Worm (Caenorhabditis elegans) whole organism, L1 larva: ENCODE data around the gene F40H3.1.

ENCODE experiments used
- C04F5.9 ChIP-seq: sonication (generic microtip); optimal IDR thresholded peaks from 2 replicates; lab custom pipeline; 2016; ENCODE audit warnings: missing genetic modification characterization, missing compliant biosample characterization
- C16A3.4 ChIP-seq: fragments of 150-350 bp; optimal IDR thresholded peaks from 2 replicates; lab custom pipeline; 2014; ENCODE audit warnings: missing biosample characterization, missing genetic modification characterization
- C34B4.2 ChIP-seq: sonication (generic microtip); optimal IDR thresholded peaks from 2 replicates; lab custom pipeline; 2017; ENCODE audit warnings: mild to moderate bottlenecking, missing genetic modification characterization, missing compliant biosample characterization
- blmp-1 ChIP-seq: fragments of 150-350 bp; optimal IDR thresholded peaks from 2 replicates; lab custom pipeline; 2014; ENCODE audit warnings: missing biosample characterization, missing genetic modification characterization
- ceh-88 ChIP-seq: fragments of 200-800 bp; sonication (Bioruptor generic); IDR thresholded peaks from 2 replicates; pipeline ENCODE4 v1.3.6; 2022; ENCODE audit warnings: missing genetic modification characterization, missing compliant biosample characterization
- egl-13 ChIP-seq: sonication (generic microtip); optimal IDR thresholded peaks from 2 replicates; lab custom pipeline; 2016; ENCODE audit warnings: missing genotype, missing genetic modification reagents, missing genetic modification characterization, missing compliant biosample characterization
- elt-3 ChIP-seq, 6 experiments: fragments of 150-350 bp in 1 of 6; sonication (generic microtip); optimal IDR thresholded peaks; 2 replicates each; lab custom pipeline; 2017 to 2018; ENCODE audit warnings: missing biosample characterization in 6 of 6, missing genetic modification characterization in 6 of 6, inconsistent platforms in 1 of 6
- hpl-2 ChIP-seq: fragments of 150-350 bp; optimal IDR thresholded peaks from 2 replicates; lab custom pipeline; 2014; ENCODE audit warnings: missing biosample characterization, missing genetic modification reagents, missing genetic modification characterization
- lin-13 ChIP-seq: fragments of 150-350 bp; optimal IDR thresholded peaks from 2 replicates; lab custom pipeline; 2014; ENCODE audit warnings: missing biosample characterization, missing genetic modification reagents, missing genetic modification characterization
- lin-14 ChIP-seq: fragments of 200-800 bp; sonication (Bioruptor generic); optimal IDR thresholded peaks from 2 replicates; lab custom pipeline; 2018; ENCODE audit warnings: mild to moderate bottlenecking, missing genetic modification characterization, moderate library complexity, missing compliant biosample characterization
- lin-15B ChIP-seq: fragments of 150-350 bp; sonication (generic microtip); optimal IDR thresholded peaks from 3 replicates; lab custom pipeline; 2014; ENCODE audit warnings: missing biosample characterization, missing genetic modification characterization
- lir-3 ChIP-seq: sonication (generic microtip); optimal IDR thresholded peaks from 2 replicates; lab custom pipeline; 2016; ENCODE audit warnings: mild to moderate bottlenecking, missing genetic modification characterization, moderate library complexity, missing compliant biosample characterization; ENCODE audit not compliant: poor library complexity
- lsy-2 ChIP-seq, 2 experiments: fragments of 150-350 bp; optimal IDR thresholded peaks; 2 replicates each; lab custom pipeline; 2014; ENCODE audit warnings: missing biosample characterization in 2 of 2, missing genetic modification characterization in 2 of 2
- mef-2 ChIP-seq: fragments of 150-350 bp; optimal IDR thresholded peaks from 2 replicates; lab custom pipeline; 2014; ENCODE audit warnings: missing biosample characterization, missing genetic modification characterization
- mep-1 ChIP-seq: fragments of 150-350 bp; optimal IDR thresholded peaks from 2 replicates; lab custom pipeline; 2014; ENCODE audit warnings: missing biosample characterization, missing genetic modification characterization
- nhr-11 ChIP-seq: fragments of 150-350 bp; optimal IDR thresholded peaks from 2 replicates; lab custom pipeline; 2014; ENCODE audit warnings: missing biosample characterization, missing genetic modification characterization
- nhr-71 ChIP-seq: sonication (generic microtip); optimal IDR thresholded peaks from 2 replicates; lab custom pipeline; 2016; ENCODE audit warnings: mild to moderate bottlenecking, missing genetic modification characterization, moderate library complexity, missing compliant biosample characterization
- nhr-85 ChIP-seq: sonication (generic microtip); peaks from one replicate; lab custom pipeline; 2016; ENCODE audit warnings: missing genetic modification characterization, inconsistent platforms, missing compliant biosample characterization
- nhr-90 ChIP-seq: sonication (generic microtip); optimal IDR thresholded peaks from 2 replicates; lab custom pipeline; 2016; ENCODE audit warnings: mild to moderate bottlenecking, missing genetic modification characterization, missing compliant biosample characterization; ENCODE audit not compliant: poor library complexity
- pag-3 ChIP-seq: sonication (generic microtip); optimal IDR thresholded peaks from 2 replicates; lab custom pipeline; 2017; ENCODE audit warnings: missing genetic modification characterization, mild to moderate bottlenecking, missing compliant biosample characterization, antibody characterized with exemption, borderline replicate concordance; ENCODE audit not compliant: insufficient read depth
- rnt-1 ChIP-seq: sonication (generic microtip); optimal IDR thresholded peaks from 2 replicates; lab custom pipeline; 2016; ENCODE audit warnings: mild to moderate bottlenecking, missing genetic modification characterization, moderate library complexity, missing compliant biosample characterization
- sptf-1 ChIP-seq: fragments of 150-350 bp; optimal IDR thresholded peaks from 2 replicates; lab custom pipeline; 2014; ENCODE audit warnings: missing biosample characterization, missing genetic modification characterization
- tlp-1 ChIP-seq: fragments of 150-350 bp; optimal IDR thresholded peaks from 2 replicates; lab custom pipeline; 2014; ENCODE audit warnings: missing biosample characterization, missing genetic modification characterization
- unc-130 ChIP-seq: fragments of 150-350 bp; optimal IDR thresholded peaks from 2 replicates; lab custom pipeline; 2017; ENCODE audit warnings: missing biosample characterization, missing genetic modification characterization, inconsistent platforms
- unc-30 ChIP-seq: sonication (generic microtip); optimal IDR thresholded peaks from 2 replicates; lab custom pipeline; 2017; ENCODE audit warnings: missing biosample characterization, missing genetic modification characterization
- unc-86 ChIP-seq: sonication (generic microtip); optimal IDR thresholded peaks from 2 replicates; lab custom pipeline; 2016; ENCODE audit warnings: missing genetic modification characterization, missing compliant biosample characterization
- vab-15 ChIP-seq: sonication (generic microtip); optimal IDR thresholded peaks from 2 replicates; lab custom pipeline; 2017; ENCODE audit warnings: missing genotype, mild to moderate bottlenecking, missing genetic modification characterization, missing compliant biosample characterization
- ztf-11 ChIP-seq, 2 experiments: sonication (generic microtip); optimal IDR thresholded peaks; 2 replicates each; lab custom pipeline; 2016 to 2017; ENCODE audit warnings: missing genetic modification characterization in 2 of 2, missing biosample characterization in 1 of 2, missing compliant biosample characterization in 1 of 2
- ztf-4 ChIP-seq: fragments of 150-350 bp; optimal IDR thresholded peaks from 2 replicates; lab custom pipeline; 2014; ENCODE audit warnings: missing biosample characterization, missing genetic modification characterization

The F40H3.1 gene

DNA sequence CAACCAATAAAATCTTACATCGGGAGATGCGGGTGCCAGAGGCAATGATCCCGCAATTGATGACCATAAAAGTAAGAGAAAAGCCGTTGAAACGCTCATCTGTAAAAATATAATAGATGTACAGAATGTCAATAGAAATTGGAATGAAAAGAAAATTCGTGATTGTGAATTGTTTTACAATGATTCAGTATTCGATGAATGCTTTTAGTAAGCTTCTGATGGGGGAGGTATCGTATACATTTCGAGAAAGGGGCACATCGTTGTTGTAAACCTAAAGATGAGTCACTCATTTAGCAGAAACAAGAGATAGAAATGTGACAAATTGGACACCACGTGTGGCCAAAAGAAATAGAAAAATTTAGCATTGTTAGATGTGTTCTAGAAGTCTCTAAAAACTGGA is 42.9 kb downstream of the F40H3.1 start, which contains the start of gene C30B5.6:
TSS of gene C30B5.6 (minus strand) at position 101 of the 400 bp plus-strand sequence.
- TF ChIP-seq vab-15 (tag; lab: Kevin White, UChicago) = no peak
- no peak for TF ChIP-seq ztf-11 (tag; optimal IDR thresholded peaks at IDR 0.05; lab: Kevin White, UChicago)
- no peak for TF ChIP-seq unc-86 (tag; lab: Kevin White, UChicago)
- no peak for TF ChIP-seq nhr-11
- TF ChIP-seq unc-30 (tag; lab: Kevin White, UChicago) = no peak
- TF ChIP-seq nhr-71 (tag; lab: Kevin White, UChicago) = no peak
- TF ChIP-seq ztf-4 (tag; lab: Kevin White, UChicago) = no peak
- no peak for TF ChIP-seq tlp-1 (tag; lab: Kevin White, UChicago)
- TF ChIP-seq rnt-1 (tag; lab: Kevin White, UChicago) = no peak
- no peak for TF ChIP-seq mep-1
- no peak for TF ChIP-seq lir-3 (tag; lab: Kevin White, UChicago)
- no peak for TF ChIP-seq nhr-90
- TF ChIP-seq pag-3 (tag; lab: Kevin White, UChicago) = no peak

DNA sequence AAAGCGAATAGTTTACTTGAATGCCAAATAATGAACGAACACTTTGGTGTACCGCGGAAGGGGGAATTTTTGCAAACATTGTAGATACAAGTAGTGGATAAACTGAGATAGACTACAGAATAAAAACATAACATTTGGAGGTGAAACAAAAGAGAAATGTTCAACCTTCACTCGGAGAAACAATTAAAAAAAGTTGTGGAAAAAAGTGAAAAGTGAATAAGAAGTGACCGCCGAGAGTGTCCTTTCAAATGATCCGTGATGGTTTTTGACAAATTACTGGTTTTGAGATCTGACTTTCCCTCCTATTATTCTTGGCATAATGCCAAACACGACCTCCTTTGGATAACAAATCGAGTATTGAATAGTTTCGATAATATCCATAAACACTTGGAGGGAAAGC is 44.1 kb downstream of the F40H3.1 start:
- no peak for TF ChIP-seq lin-13 (GFP tag; lab: Kevin White, UChicago)
- no peak for TF ChIP-seq lin-14
- peak; percentile 57 for TF ChIP-seq nhr-85 (tag; lab: Kevin White, UChicago)
- peak; percentile 81 for TF ChIP-seq blmp-1

DNA sequence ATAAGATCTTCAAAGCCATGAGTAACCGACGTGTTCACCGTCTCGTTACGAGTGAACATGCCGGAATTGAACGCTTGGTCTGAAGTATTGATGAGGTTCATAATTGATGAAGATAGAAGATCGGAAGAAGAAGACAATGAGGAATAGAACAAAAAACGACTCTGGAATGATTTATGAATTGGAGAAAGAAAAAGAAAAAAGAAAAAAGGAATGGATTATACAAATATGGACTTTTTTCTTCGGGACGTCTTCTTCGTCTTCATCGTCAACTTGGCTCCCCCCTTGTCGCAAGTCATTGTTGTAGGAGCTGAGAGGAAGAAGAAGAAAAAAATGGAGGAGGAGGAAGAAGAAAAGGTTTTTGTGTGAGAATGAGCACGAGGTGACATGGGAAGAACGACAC is 47.4 kb downstream of the F40H3.1 start, which contains the start of gene srsy-2:
TSS of gene srsy-2 (minus strand) at position 101 of the 400 bp plus-strand sequence.
- TF ChIP-seq C04F5.9 (no peak), sptf-1 (tag; lab: Kevin White, UChicago) (no peak), lin-14 (peak; percentile 36), ceh-88 (GFP tag; lab: Robert Waterston, UW) (no peak), mef-2 (tag; lab: Kevin White, UChicago) (no peak), hpl-2 (GFP tag; lab: Kevin White, UChicago) (no peak), unc-86 (tag; lab: Kevin White, UChicago) (peak; percentile 15), mep-1 (no peak), lin-15B (no peak), lsy-2 (tag; optimal IDR thresholded peaks at IDR 0.05; lab: Kevin White, UChicago) (no peak)
- TF ChIP-seq, all 84 proteins: peak for 2

DNA sequence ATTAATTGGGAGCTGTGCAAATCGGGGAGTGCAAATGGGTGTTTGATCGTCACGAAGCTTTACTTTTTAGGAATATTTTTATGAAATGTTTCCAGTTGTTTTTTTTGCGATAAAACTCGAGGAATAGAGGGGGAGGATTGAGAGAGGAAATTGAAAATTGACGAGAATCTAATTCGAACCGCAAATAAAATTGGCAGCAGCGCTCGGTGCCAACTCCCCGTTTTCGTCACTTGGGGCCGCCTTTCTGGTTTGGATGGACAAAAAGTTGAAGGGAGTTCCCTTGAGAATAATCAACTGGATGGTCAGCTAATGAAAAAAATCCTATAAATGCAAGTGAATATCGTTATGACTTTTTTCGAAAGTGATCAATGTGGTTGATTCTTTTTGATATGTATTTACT is 50.5 kb downstream of the F40H3.1 start:
- no peak for TF ChIP-seq unc-130 (tag; lab: Kevin White, UChicago)
- TF ChIP-seq C16A3.4 = no peak
- peak; percentile 64 for TF ChIP-seq lin-14
- TF ChIP-seq egl-13 (tag; lab: Kevin White, UChicago) = no peak
- TF ChIP-seq unc-30 (tag; lab: Kevin White, UChicago) = no peak
- TF ChIP-seq elt-3 (tag; optimal IDR thresholded peaks at IDR 0.05; lab: Kevin White, UChicago) = no peak
- TF ChIP-seq C34B4.2 = no peak
